Worm (Caenorhabditis elegans): Measurements from ENCODE around the gene repo-1.

Gene repo-1

ce11 chrIV:12051049-12051792, 33.1 kb upstream of the repo-1 start, which contains the start of the genes bre-5 and spt-5 (continued):
- TF ChIP-seq ceh-63 (GFP tag; optimal IDR thresholded peaks at IDR 0.05) (no peak), dpl-1 (GFP tag; optimal IDR thresholded peaks at IDR 0.05) (peak; percentile 5 to 40 (median 35)), zag-1 (tag; optimal IDR thresholded peaks at IDR 0.05) (no peak), efl-1 (optimal IDR thresholded peaks at IDR 0.05) (peak; percentile 24 to 47), efl-1 (GFP tag; optimal IDR thresholded peaks at IDR 0.05 in 1 of 2) (peak; percentile 50 to 72), lin-35 (GFP tag; optimal IDR thresholded peaks at IDR 0.05) (peak; percentile 29 to 38), nhr-84 (tag; optimal IDR thresholded peaks at IDR 0.05) (no peak), C16A3.4 (tag; optimal IDR thresholded peaks at IDR 0.05) (no peak), lsy-2 (tag; optimal IDR thresholded peaks at IDR 0.05) (peak; percentile 49 to 62), irx-1 (tag; optimal IDR thresholded peaks at IDR 0.05) (no peak), mdl-1 (tag; optimal IDR thresholded peaks at IDR 0.05) (no peak), fos-1 (tag; optimal IDR thresholded peaks at IDR 0.05) (no peak), unc-30 (tag; optimal IDR thresholded peaks at IDR 0.05) (no peak), aha-1 (tag; optimal IDR thresholded peaks at IDR 0.05) (no peak), unc-86 (tag; optimal IDR thresholded peaks at IDR 0.05) (no peak), vab-15 (tag; optimal IDR thresholded peaks at IDR 0.05) (no peak), xbp-1 (tag; optimal IDR thresholded peaks at IDR 0.05) (peak; percentile 16), mef-2 (tag; optimal IDR thresholded peaks at IDR 0.05) (no peak), isw-1 (GFP tag; IDR thresholded peaks at IDR 0.05) (no peak), ztf-11 (tag; optimal IDR thresholded peaks at IDR 0.05) (no peak), unc-130 (tag; optimal IDR thresholded peaks at IDR 0.05) (peak; percentile 61), nhr-11 (tag; optimal IDR thresholded peaks at IDR 0.05) (no peak), sptf-1 (tag; optimal IDR thresholded peaks at IDR 0.05) (no peak), grh-1 (GFP tag; IDR thresholded peaks at IDR 0.05) (no peak), unc-62 (GFP tag; optimal IDR thresholded peaks at IDR 0.05) (no peak), ztf-4 (tag; optimal IDR thresholded peaks at IDR 0.05) (no peak), nhr-77 (tag; optimal IDR thresholded peaks at IDR 0.05) (no peak), blmp-1 (tag; optimal IDR thresholded peaks at IDR 0.05) (no peak), lin-13 (GFP tag; optimal IDR thresholded peaks at IDR 0.05) (no peak), C04F5.9 (tag; optimal IDR thresholded peaks at IDR 0.05) (no peak), hlh-17 (GFP tag; optimal IDR thresholded peaks at IDR 0.05; ENCODE audit: borderline replicate concordance) (no peak), ceh-82 (tag; optimal IDR thresholded peaks at IDR 0.05) (peak in 1 of 3 experiments; percentile 1), ama-1 (optimal IDR thresholded peaks at IDR 0.05) (no peak), nhr-28 (tag; optimal IDR thresholded peaks at IDR 0.05) (no peak)

DNA sequence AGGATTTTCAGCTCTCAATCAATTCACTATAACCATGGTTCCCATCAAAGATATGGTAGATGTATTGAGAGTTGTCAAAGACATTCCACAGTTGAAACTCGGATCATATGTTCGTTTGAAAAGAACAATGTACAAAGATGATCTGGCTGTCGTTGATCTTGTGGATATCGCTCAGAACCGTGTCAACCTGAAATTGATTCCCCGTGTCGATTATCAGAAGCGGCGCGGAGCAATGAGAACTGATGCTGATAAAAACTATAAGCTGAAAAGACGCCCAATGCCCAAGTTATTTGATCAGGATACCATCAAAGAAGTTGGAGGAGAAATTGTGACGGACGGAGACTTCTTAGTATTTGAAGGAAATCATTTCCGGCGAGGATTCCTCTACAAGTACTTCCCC, 31.8 kb upstream of the repo-1 start:
- TF ChIP-seq snpc-4 (tag; optimal IDR thresholded peaks at IDR 0.05) = no peak
- TF ChIP-seq lir-3 (tag; optimal IDR thresholded peaks at IDR 0.05; ENCODE audit: poor library complexity) = no peak
- no peak for TF ChIP-seq blmp-1 (tag; optimal IDR thresholded peaks at IDR 0.05)
- no peak for TF ChIP-seq elt-3 (tag; optimal IDR thresholded peaks at IDR 0.05)
- no peak for TF ChIP-seq mef-2 (tag; optimal IDR thresholded peaks at IDR 0.05)
- no peak for TF ChIP-seq lin-15B (tag; optimal IDR thresholded peaks at IDR 0.05)
- TF ChIP-seq fkh-10 (GFP tag; optimal IDR thresholded peaks at IDR 0.05) = no peak
- no peak for TF ChIP-seq F16B12.6 (tag; optimal IDR thresholded peaks at IDR 0.05)
- TF ChIP-seq egl-27 (tag; optimal IDR thresholded peaks at IDR 0.05) = no peak

DNA sequence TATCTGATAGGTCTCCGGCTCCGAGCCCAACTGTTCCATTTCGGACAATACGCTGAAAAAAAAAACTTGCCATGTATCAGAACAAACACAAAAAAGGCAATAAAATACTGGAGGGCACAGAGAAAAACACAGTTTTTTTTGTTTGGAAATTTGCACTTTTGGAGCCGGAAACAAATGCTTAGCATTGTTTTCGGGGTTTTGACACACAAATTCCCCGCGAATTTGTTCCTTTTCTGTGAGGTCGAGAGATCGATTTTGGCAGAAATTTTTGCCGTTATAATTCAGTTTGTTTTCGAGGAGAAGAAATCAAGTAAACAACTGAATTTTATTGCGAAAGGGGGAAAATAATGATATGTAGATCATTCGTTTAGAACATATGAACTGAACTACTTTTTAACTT, 27.7 kb upstream of the repo-1 start, which contains the start of gene K08E4.2:
Gene K08E4.2 (minus strand): TSS at position 54 of the 400 bp plus-strand sequence.
- TF ChIP-seq ces-1 (GFP tag; optimal IDR thresholded peaks at IDR 0.05) (no peak), mef-2 (tag; optimal IDR thresholded peaks at IDR 0.05) (no peak), nhr-77 (tag; optimal IDR thresholded peaks at IDR 0.05) (no peak), isw-1 (GFP tag; IDR thresholded peaks at IDR 0.05) (no peak), tlp-1 (tag; optimal IDR thresholded peaks at IDR 0.05) (no peak), ets-5 (GFP tag; IDR thresholded peaks at IDR 0.05) (no peak), hlh-17 (GFP tag; optimal IDR thresholded peaks at IDR 0.05; ENCODE audit: borderline replicate concordance) (no peak), unc-30 (tag; optimal IDR thresholded peaks at IDR 0.05) (no peak), egl-13 (tag; optimal IDR thresholded peaks at IDR 0.05) (no peak), lin-14 (GFP tag; optimal IDR thresholded peaks at IDR 0.05) (no peak), ceh-82 (tag; optimal IDR thresholded peaks at IDR 0.05) (no peak), nhr-237 (tag; optimal IDR thresholded peaks at IDR 0.05) (no peak), ceh-88 (GFP tag; IDR thresholded peaks at IDR 0.05) (no peak), pax-3 (tag; optimal IDR thresholded peaks at IDR 0.05) (no peak), dsc-1 (tag; optimal IDR thresholded peaks at IDR 0.05) (no peak), elt-3 (tag; optimal IDR thresholded peaks at IDR 0.05) (no peak), skn-1 (tag; optimal IDR thresholded peaks at IDR 0.05) (no peak)
